Worm (Caenorhabditis elegans) whole organism, early embryonic: ENCODE data around the gene Y62H9A.7.

Experiments
- B0310.2 ChIP-seq: sonication (generic microtip); optimal IDR thresholded peaks from 2 replicates; lab custom pipeline; 2016; ENCODE audit warnings: mild to moderate bottlenecking, missing genetic modification characterization, missing compliant biosample characterization
- aly-1 ChIP-seq: sonication (generic microtip); optimal IDR thresholded peaks from 2 replicates; lab custom pipeline; 2016; ENCODE audit warnings: missing genetic modification characterization, missing compliant biosample characterization
- ama-1 ChIP-seq: fragments of 150-350 bp; optimal IDR thresholded peaks from 2 replicates; lab custom pipeline; 2014
- ceh-13 ChIP-seq: fragments of 200-800 bp; sonication (Bioruptor generic); optimal IDR thresholded peaks from 2 replicates; lab custom pipeline; 2018; ENCODE audit warnings: mild to moderate bottlenecking, missing genetic modification characterization, missing compliant biosample characterization
- ceh-36 ChIP-seq: sonication (generic microtip); optimal IDR thresholded peaks from 2 replicates; lab custom pipeline; 2016; ENCODE audit warnings: missing genetic modification characterization, inconsistent platforms, missing compliant biosample characterization
- ets-7 ChIP-seq: sonication (generic microtip); optimal IDR thresholded peaks from 2 replicates; lab custom pipeline; 2016; ENCODE audit warnings: missing genotype, missing genetic modification characterization, missing compliant biosample characterization
- flt-1 ChIP-seq: fragments of 200-800 bp; sonication (Bioruptor generic); IDR thresholded peaks from 2 replicates; pipeline ENCODE4 v1.3.6; 2022; ENCODE audit warnings: missing genetic modification characterization, missing compliant biosample characterization
- hmg-4 ChIP-seq: fragments of 200-800 bp; sonication (Bioruptor generic); optimal IDR thresholded peaks from 2 replicates; lab custom pipeline; 2018; ENCODE audit warnings: mild to moderate bottlenecking, missing genetic modification characterization, missing compliant biosample characterization
- hnd-1 ChIP-seq: sonication (generic microtip); optimal IDR thresholded peaks from 2 replicates; lab custom pipeline; 2016; ENCODE audit warnings: missing genetic modification characterization, missing compliant biosample characterization
- sea-1 ChIP-seq: fragments of 200-800 bp; sonication (Bioruptor generic); conservative IDR thresholded peaks from 2 replicates; pipeline ENCODE4 v1.3.6; 2022; ENCODE audit warnings: missing genetic modification characterization, missing compliant biosample characterization
- tbx-11 ChIP-seq: fragments of 200-800 bp; sonication (Bioruptor generic); IDR thresholded peaks from 2 replicates; pipeline ENCODE4 v1.3.6; 2022; ENCODE audit warnings: missing genetic modification characterization, missing compliant biosample characterization
- tbx-37 ChIP-seq: fragments of 200-800 bp; sonication (Bioruptor generic); conservative IDR thresholded peaks from 2 replicates; pipeline ENCODE4 v1.3.6; 2022; ENCODE audit warnings: missing genetic modification reagents, missing genetic modification characterization, missing compliant biosample characterization

- TF ChIP-seq ceh-13 (no peak), hnd-1 (no peak), aly-1 (no peak), ama-1 (lab: Kevin White, UChicago) (no peak), tbx-11 (GFP tag; lab: Robert Waterston, UW) (no peak), hmg-4 (no peak), ceh-36 (tag; lab: Kevin White, UChicago) (no peak), tbx-37 (no peak), sea-1 (GFP tag; lab: Robert Waterston, UW) (no peak), flt-1 (GFP tag; lab: Robert Waterston, UW) (no peak), ets-7 (tag; lab: Kevin White, UChicago) (no peak), B0310.2 (tag; lab: Kevin White, UChicago) (no peak)
Measured at ce11 chrX:11872210-11872609, 13.3 kb downstream of the Y62H9A.7 start.
